Fruit fly (Drosophila melanogaster) whole organism, embryonic: ENCODE measurements around the gene CG14052.

ENCODE experiments used
- CG4404 ChIP-seq: fragments of 200-800 bp; sonication (Bioruptor generic); IDR thresholded peaks from 2 replicates; pipeline ENCODE4 v1.3.6; 2022; ENCODE audit warnings: missing biosample characterization, missing genetic modification characterization
- CG8944 ChIP-seq: fragments of 200-800 bp; sonication (Bioruptor generic); optimal IDR thresholded peaks from 3 replicates; lab custom pipeline; 2016; ENCODE audit warnings: missing biosample characterization, missing genetic modification characterization

dm6 chrX:2208641-2209241 is 14.8 kb upstream of the CG14052 start:
- TF ChIP-seq CG4404 (GFP tag; lab: Robert Waterston, UW) (0 out of 2 replicates have a peak, but pooled peaks have one; percentile 27), CG8944 (GFP tag; lab: Kevin White, UChicago) (no peak)
